Fruit fly (Drosophila melanogaster) whole organism, adult: ENCODE results near the gene CG14683.

Source experiments
- CG11617 ChIP-seq: fragments of 200-800 bp; sonication (Bioruptor generic); optimal IDR thresholded peaks from 2 replicates; lab custom pipeline; 2017; ENCODE audit warnings: mild to moderate bottlenecking, missing biosample characterization, missing genetic modification reagents, missing genetic modification characterization
- CG12768 ChIP-seq: fragments of 200-800 bp; sonication (Bioruptor generic); optimal IDR thresholded peaks from 2 replicates; lab custom pipeline; 2017; ENCODE audit warnings: missing biosample characterization, missing genetic modification characterization, mild to moderate bottlenecking, moderate library complexity, missing genetic modification reagents
- CG14711 ChIP-seq: fragments of 200-800 bp; sonication (Bioruptor generic); optimal IDR thresholded peaks from 2 replicates; lab custom pipeline; 2018; ENCODE audit warnings: missing biosample characterization, mild to moderate bottlenecking, missing genetic modification characterization, moderate library complexity
- CG1620 ChIP-seq: fragments of 200-800 bp; sonication (Bioruptor generic); optimal IDR thresholded peaks from 2 replicates; lab custom pipeline; 2016; ENCODE audit warnings: missing biosample characterization, missing genetic modification characterization
- CG33017 ChIP-seq: fragments of 200-800 bp; sonication (Bioruptor generic); optimal IDR thresholded peaks from 2 replicates; lab custom pipeline; 2018; ENCODE audit warnings: missing biosample characterization, mild to moderate bottlenecking, missing genetic modification characterization, moderate library complexity
- CG5204 ChIP-seq: fragments of 200-800 bp; sonication (Bioruptor generic); optimal IDR thresholded peaks from 2 replicates; lab custom pipeline; 2016; ENCODE audit warnings: missing biosample characterization, missing genetic modification characterization
- CG7045 ChIP-seq: fragments of 200-800 bp; sonication (Bioruptor generic); optimal IDR thresholded peaks from 2 replicates; lab custom pipeline; 2017; ENCODE audit warnings: missing biosample characterization, mild to moderate bottlenecking, missing genetic modification characterization
- CG7101 ChIP-seq: fragments of 200-800 bp; sonication (Bioruptor generic); optimal IDR thresholded peaks from 2 replicates; lab custom pipeline; 2018; ENCODE audit warnings: missing biosample characterization, mild to moderate bottlenecking, missing genetic modification characterization, moderate library complexity
- Clk ChIP-seq: fragments of 200-800 bp; sonication (Bioruptor generic); optimal IDR thresholded peaks from 2 replicates; lab custom pipeline; 2017; ENCODE audit warnings: missing biosample characterization, missing genetic modification characterization
- Crg-1 ChIP-seq: fragments of 200-800 bp; sonication (Bioruptor generic); optimal IDR thresholded peaks from 2 replicates; lab custom pipeline; 2016; ENCODE audit warnings: missing biosample characterization, missing genetic modification characterization
- Hr96 ChIP-seq: fragments of 200-800 bp; sonication (Bioruptor generic); optimal IDR thresholded peaks from 2 replicates; lab custom pipeline; 2016; ENCODE audit warnings: missing biosample characterization, missing genetic modification characterization
- Mnt ChIP-seq: fragments of 200-800 bp; sonication (Bioruptor generic); optimal IDR thresholded peaks from 2 replicates; lab custom pipeline; 2016; ENCODE audit warnings: missing biosample characterization, mild to moderate bottlenecking, missing genetic modification characterization
- bab1 ChIP-seq: fragments of 200-800 bp; sonication (Bioruptor generic); optimal IDR thresholded peaks from 3 replicates; lab custom pipeline; 2019; ENCODE audit warnings: missing biosample characterization, mild to moderate bottlenecking, missing genetic modification characterization, moderate library complexity
- cic ChIP-seq: fragments of 200-800 bp; sonication (Bioruptor generic); optimal IDR thresholded peaks from 2 replicates; lab custom pipeline; 2017; ENCODE audit warnings: missing biosample characterization, mild to moderate bottlenecking, missing genetic modification characterization, moderate library complexity
- cnc ChIP-seq, 2 experiments: fragments of >200 bp; optimal IDR thresholded peaks; 2 replicates each; lab custom pipeline; 2017
- kay ChIP-seq: fragments of 200-800 bp; sonication (Bioruptor generic); peaks from one replicate; lab custom pipeline; 2016; ENCODE audit warnings: missing biosample characterization, missing genetic modification characterization, borderline replicate concordance
- ovo ChIP-seq: fragments of 200-800 bp; sonication (Bioruptor generic); optimal IDR thresholded peaks from 2 replicates; lab custom pipeline; 2016; ENCODE audit warnings: missing biosample characterization, missing genetic modification characterization
- pad ChIP-seq: fragments of 200-800 bp; sonication (Bioruptor generic); optimal IDR thresholded peaks from 3 replicates; lab custom pipeline; 2017; ENCODE audit warnings: missing biosample characterization, missing genetic modification characterization, mild to moderate bottlenecking, moderate library complexity, missing genetic modification reagents
- tj ChIP-seq: fragments of 200-800 bp; sonication (Bioruptor generic); optimal IDR thresholded peaks from 3 replicates; lab custom pipeline; 2017; ENCODE audit warnings: missing biosample characterization, mild to moderate bottlenecking, missing genetic modification characterization, moderate library complexity
- toe ChIP-seq: fragments of 200-800 bp; sonication (Bioruptor generic); optimal IDR thresholded peaks from 2 replicates; lab custom pipeline; 2016; ENCODE audit warnings: missing biosample characterization, missing genetic modification characterization

CG14683 gene

DNA sequence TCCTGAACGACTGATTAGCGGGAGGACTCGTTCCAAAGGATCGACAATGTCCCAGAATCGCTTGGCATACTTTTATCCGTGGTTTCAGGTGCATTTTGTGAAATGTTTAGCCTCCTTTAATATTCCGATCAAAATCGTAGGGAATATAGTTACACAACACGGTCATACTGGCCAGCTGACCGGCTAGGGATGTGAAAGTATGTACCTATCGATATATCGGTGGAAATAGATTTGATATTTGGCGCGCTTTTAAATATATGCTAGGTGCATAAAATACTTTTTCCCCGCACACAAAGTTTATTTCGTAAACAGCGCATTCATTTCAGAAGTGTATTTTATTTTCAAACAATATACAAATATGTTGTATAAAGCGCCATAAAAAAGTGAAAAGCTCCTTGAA is 11.7 kb downstream of the CG14683 start, which contains the start of gene CG31278:
Gene CG31278, minus strand, starts transcription at position 172 of the 400 bp plus-strand sequence.
- TF ChIP-seq pad (GFP tag; lab: Kevin White, UChicago), result no peak
- peak; percentile 26 for TF ChIP-seq bab1 (GFP tag; lab: Kevin White, UChicago)
- TF ChIP-seq CG12768, result no peak
- TF ChIP-seq CG1620 (GFP tag; lab: Kevin White, UChicago), result no peak
- TF ChIP-seq toe, result no peak
- TF ChIP-seq CG7045 (GFP tag; lab: Kevin White, UChicago), result no peak

DNA sequence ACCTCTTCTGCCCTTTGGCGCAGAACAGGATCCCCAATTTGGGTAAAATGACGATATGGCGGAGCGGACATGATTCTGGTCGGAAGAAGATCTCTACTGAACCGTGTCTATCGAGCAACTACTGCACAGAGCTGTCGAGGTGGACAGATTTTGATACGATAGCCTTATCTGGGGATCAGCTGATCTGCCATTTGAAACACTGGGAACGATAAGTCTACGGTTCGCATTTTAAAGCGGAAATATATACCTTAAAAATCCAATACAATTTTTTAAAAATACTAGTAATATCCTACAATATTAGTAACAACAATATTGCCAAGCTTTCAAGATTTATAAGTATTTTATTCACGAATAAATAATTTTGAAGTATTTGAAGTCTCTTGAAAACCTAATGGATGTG is 12.8 kb downstream of the CG14683 start, which contains the start of gene CG31373:
Gene CG31373, minus strand, starts transcription at position 101 of the 400 bp plus-strand sequence.
- TF ChIP-seq CG7101 (tag; lab: Kevin White, UChicago) (no peak), CG11617 (GFP tag; lab: Kevin White, UChicago) (no peak), CG1620 (GFP tag; lab: Kevin White, UChicago) (no peak), cic (GFP tag; lab: Kevin White, UChicago) (no peak), Clk (no peak), tj (GFP tag; lab: Kevin White, UChicago) (no peak), Mnt (GFP tag; lab: Kevin White, UChicago) (no peak), ovo (GFP tag; lab: Kevin White, UChicago) (no peak), cnc (optimal IDR thresholded peaks at IDR 0.05; lab: Kevin White, UChicago) (no peak), CG33017 (tag; lab: Kevin White, UChicago) (no peak), toe (no peak), CG7045 (GFP tag; lab: Kevin White, UChicago) (no peak)

DNA sequence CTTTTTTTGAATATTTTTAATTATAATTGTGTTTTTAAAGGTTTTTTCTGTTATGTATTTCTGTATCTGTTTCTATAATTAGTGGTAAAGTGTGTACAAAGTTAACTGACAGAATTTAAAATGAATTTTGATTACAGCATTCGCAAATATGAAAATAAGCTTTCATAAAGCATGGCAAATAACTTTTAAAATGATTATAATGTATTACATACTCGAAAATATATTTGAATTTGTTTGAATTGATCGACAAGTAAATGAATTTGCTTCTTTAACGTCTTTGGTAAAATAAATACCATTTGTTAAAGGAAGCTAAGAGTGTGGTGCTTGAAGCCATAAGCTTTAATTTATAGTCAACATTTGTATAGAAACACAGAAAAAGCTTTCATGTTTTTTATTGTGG is 14.7 kb downstream of the CG14683 start, which contains the start of gene CG14689:
Gene CG14689, minus strand, starts transcription at position 101 of the 400 bp plus-strand sequence.
- TF ChIP-seq toe (no peak), pad (GFP tag; lab: Kevin White, UChicago) (no peak), bab1 (GFP tag; lab: Kevin White, UChicago) (no peak), cic (GFP tag; lab: Kevin White, UChicago) (no peak), tj (GFP tag; lab: Kevin White, UChicago) (no peak)

DNA sequence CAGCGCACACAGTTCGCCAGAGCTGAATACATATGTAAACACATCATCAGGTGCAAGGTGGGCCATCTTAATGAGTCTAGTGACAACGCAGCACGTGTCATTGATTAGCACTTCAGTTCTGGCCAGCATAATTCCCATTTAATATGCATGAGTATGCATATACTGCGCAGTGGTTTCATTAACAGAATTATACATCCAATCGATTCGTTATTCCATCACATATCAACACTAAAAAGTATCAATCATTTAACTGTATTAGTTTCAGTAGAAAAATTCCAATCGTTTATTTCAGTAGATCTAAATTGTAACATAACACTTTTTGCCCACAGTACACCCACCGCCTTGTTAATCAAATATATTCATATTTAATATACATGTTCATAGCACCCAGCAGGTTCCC is 18.1 kb downstream of the CG14683 start, which contains the start of gene CG4073:
Gene CG4073, plus strand, starts transcription at position 301 of the 400 bp plus-strand sequence.
- no peak for TF ChIP-seq Crg-1
- TF ChIP-seq CG11617 (GFP tag; lab: Kevin White, UChicago), result no peak
- TF ChIP-seq toe, result no peak
- no peak for TF ChIP-seq CG7101 (tag; lab: Kevin White, UChicago)
- no peak for TF ChIP-seq CG33017 (tag; lab: Kevin White, UChicago)
- no peak for TF ChIP-seq CG14711 (tag; lab: Kevin White, UChicago)
- no peak for TF ChIP-seq cnc (optimal IDR thresholded peaks at IDR 0.05; lab: Kevin White, UChicago)
- TF ChIP-seq tj (GFP tag; lab: Kevin White, UChicago), result no peak
- TF ChIP-seq pad (GFP tag; lab: Kevin White, UChicago), result no peak
- TF ChIP-seq kay (GFP tag; lab: Kevin White, UChicago), result no peak
- TF ChIP-seq Clk, result no peak
- TF ChIP-seq CG1620 (GFP tag; lab: Kevin White, UChicago), result no peak
- no peak for TF ChIP-seq Mnt (GFP tag; lab: Kevin White, UChicago)
- no peak for TF ChIP-seq CG12768
- no peak for TF ChIP-seq ovo (GFP tag; lab: Kevin White, UChicago)
- no peak for TF ChIP-seq bab1 (GFP tag; lab: Kevin White, UChicago)
- TF ChIP-seq Hr96, result no peak
- TF ChIP-seq CG7045 (GFP tag; lab: Kevin White, UChicago), result no peak
- TF ChIP-seq cic (GFP tag; lab: Kevin White, UChicago), result no peak

DNA sequence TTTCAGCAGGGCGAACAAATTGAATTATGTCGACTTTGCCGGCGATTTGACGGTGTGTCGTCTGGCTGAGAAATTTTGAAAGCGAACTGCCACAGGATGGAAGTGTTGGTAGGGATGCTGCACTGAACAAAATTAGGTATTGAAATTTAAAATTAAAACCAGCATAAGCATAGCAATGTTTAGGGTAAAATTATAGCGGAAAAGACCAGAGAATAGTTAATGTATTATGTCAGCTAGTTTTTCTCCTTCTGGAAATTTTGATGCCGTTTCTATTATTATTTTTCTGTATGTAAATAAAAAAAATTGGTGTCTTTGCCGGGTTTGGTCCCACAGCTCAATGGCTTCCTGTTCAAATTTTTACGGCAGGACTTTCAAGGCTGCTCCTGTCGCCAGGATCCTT is 30.3 kb downstream of the CG14683 start:
- TF ChIP-seq Clk (no peak), bab1 (GFP tag; lab: Kevin White, UChicago) (no peak), CG12768 (no peak), tj (GFP tag; lab: Kevin White, UChicago) (no peak), CG7045 (GFP tag; lab: Kevin White, UChicago) (no peak), CG33017 (tag; lab: Kevin White, UChicago) (no peak), Mnt (GFP tag; lab: Kevin White, UChicago) (no peak), cnc (optimal IDR thresholded peaks at IDR 0.05; lab: Kevin White, UChicago) (no peak), CG14711 (tag; lab: Kevin White, UChicago) (no peak), pad (GFP tag; lab: Kevin White, UChicago) (no peak), kay (GFP tag; lab: Kevin White, UChicago) (no peak), Crg-1 (no peak), CG1620 (GFP tag; lab: Kevin White, UChicago) (no peak), CG11617 (GFP tag; lab: Kevin White, UChicago) (no peak), cic (GFP tag; lab: Kevin White, UChicago) (no peak), CG5204 (GFP tag; lab: Kevin White, UChicago) (no peak)

DNA sequence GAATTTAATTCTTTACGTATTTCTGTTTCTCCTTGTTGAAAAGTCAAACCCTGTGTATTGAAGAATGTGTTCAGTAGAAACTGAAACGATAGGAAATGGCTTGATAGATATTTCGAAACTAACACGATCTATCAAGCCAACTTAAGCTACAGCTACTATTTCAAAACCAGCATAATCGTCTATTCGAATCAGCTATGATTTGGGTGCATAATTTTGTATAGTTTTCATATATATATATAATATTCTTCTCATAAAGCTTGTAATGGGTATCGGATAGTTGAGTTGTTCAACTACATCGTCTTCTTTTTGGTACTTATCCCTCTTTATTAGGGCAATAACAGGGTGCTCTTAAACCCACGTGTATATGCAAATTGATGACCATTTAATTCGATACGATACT is 39.4 kb downstream of the CG14683 start, which contains the start of gene tomboy20:
Gene tomboy20, minus strand, starts transcription at position 101 of the 400 bp plus-strand sequence.
- TF ChIP-seq CG7045 (GFP tag; lab: Kevin White, UChicago), result no peak
- TF ChIP-seq CG12768, result no peak
- TF ChIP-seq ovo (GFP tag; lab: Kevin White, UChicago), result no peak
- no peak for TF ChIP-seq CG14711 (tag; lab: Kevin White, UChicago)
- TF ChIP-seq toe, result no peak
- TF ChIP-seq CG7101 (tag; lab: Kevin White, UChicago), result no peak
- no peak for TF ChIP-seq CG1620 (GFP tag; lab: Kevin White, UChicago)
- TF ChIP-seq pad (GFP tag; lab: Kevin White, UChicago), result no peak
- no peak for TF ChIP-seq cnc (optimal IDR thresholded peaks at IDR 0.05; lab: Kevin White, UChicago)
- no peak for TF ChIP-seq Hr96
